Worm (Caenorhabditis elegans): ENCODE measurements around the gene C34D4.3.
A peak's percentile ranks its signal among the peaks of the same experiment; 100 is the strongest.

C34D4.3 gene

DNA sequence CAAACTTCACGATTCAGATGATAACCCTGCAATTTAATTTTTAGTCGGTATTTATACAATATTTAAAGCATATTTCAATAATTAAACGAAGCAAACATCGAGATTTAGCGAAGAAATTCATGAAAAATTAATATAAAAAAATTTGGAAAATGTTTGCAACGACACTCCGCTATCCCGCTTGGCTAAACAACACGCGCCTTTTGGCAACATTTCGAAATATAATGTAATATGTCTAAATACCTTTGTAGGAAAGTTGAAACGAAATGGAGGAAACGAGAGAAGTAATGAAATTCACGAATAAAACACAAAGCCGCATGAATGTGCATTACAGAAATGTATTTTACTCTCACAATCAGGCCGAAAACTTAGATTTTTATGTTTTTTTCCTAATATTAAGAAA is 12.3 kb downstream of the C34D4.3 start, which contains the start of gene rpc-1 (continued):
- TF ChIP-seq ztf-11 (tag; optimal IDR thresholded peaks at IDR 0.05) = no peak
- no peak for TF ChIP-seq nhr-28 (tag; optimal IDR thresholded peaks at IDR 0.05)
- TF ChIP-seq elt-2 (tag; optimal IDR thresholded peaks at IDR 0.05) = no peak

DNA sequence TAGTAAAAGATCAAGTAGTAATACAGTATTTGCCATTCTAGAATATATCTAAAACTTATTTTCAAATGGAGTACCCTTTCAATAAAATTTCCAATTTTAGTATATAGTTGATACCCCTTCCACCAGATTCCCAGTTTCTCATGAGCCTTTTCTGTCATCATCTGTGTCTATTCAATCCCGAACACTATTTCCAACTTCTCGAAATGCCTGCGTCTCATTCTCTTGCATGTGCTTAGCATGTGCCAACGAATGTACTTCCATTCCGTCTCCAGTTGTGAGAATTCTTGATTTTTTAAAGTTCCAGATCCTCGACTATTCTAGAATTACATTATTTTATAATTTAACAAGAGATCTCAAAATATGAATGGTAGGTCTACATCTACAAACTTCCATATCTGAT is 13.1 kb downstream of the C34D4.3 start, which contains the start of gene C42D4.18:
TSS of gene C42D4.18 (plus strand) at position 231 of the 400 bp plus-strand sequence.
- peak in 1 of 3 experiments; percentile 31 for TF ChIP-seq ceh-82 (tag; optimal IDR thresholded peaks at IDR 0.05)
- peak; percentile 8 to 27 (median 13) for TF ChIP-seq dpl-1 (GFP tag; optimal IDR thresholded peaks at IDR 0.05)
- TF ChIP-seq dsc-1 (tag; optimal IDR thresholded peaks at IDR 0.05) = peak; percentile 42
- TF ChIP-seq nhr-47 (tag; optimal IDR thresholded peaks at IDR 0.05) = peak; percentile 38
- no peak for TF ChIP-seq ces-1 (GFP tag; optimal IDR thresholded peaks at IDR 0.05)
- TF ChIP-seq isw-1 (GFP tag; IDR thresholded peaks at IDR 0.05) = peak; percentile 24
- TF ChIP-seq lir-3 (tag; optimal IDR thresholded peaks at IDR 0.05; ENCODE audit: poor library complexity) = peak; percentile 7
- no peak for TF ChIP-seq nhr-76 (tag; optimal IDR thresholded peaks at IDR 0.05)
- TF ChIP-seq nhr-90 (tag; optimal IDR thresholded peaks at IDR 0.05; ENCODE audit: poor library complexity) = no peak
- no peak for TF ChIP-seq lin-13 (GFP tag; optimal IDR thresholded peaks at IDR 0.05)
- TF ChIP-seq mep-1 (tag; optimal IDR thresholded peaks at IDR 0.05) = peak; percentile 53
- peak; percentile 38 for TF ChIP-seq rnt-1 (tag; optimal IDR thresholded peaks at IDR 0.05)
- no peak for TF ChIP-seq egl-13 (tag; optimal IDR thresholded peaks at IDR 0.05)
- TF ChIP-seq F16B12.6 (tag; optimal IDR thresholded peaks at IDR 0.05) = peak; percentile 16
- TF ChIP-seq efl-1 (optimal IDR thresholded peaks at IDR 0.05) = peak; percentile 65 to 73
- peak in 1 of 2 experiments; percentile 82 for TF ChIP-seq efl-1 (GFP tag; optimal IDR thresholded peaks at IDR 0.05 in 1 of 2)
- no peak for TF ChIP-seq ama-1 (optimal IDR thresholded peaks at IDR 0.05)
- TF ChIP-seq lin-15B (tag; optimal IDR thresholded peaks at IDR 0.05) = no peak
- TF ChIP-seq nhr-85 (tag) = peak; percentile 44
- peak; percentile 36 to 44 for TF ChIP-seq lsy-2 (tag; optimal IDR thresholded peaks at IDR 0.05)
- TF ChIP-seq efl-3 (GFP tag; optimal IDR thresholded peaks at IDR 0.05) = no peak
- TF ChIP-seq snu-23 (GFP tag; optimal IDR thresholded peaks at IDR 0.05) = peak; percentile 50
- peak; percentile 37 for TF ChIP-seq fkh-8 (tag; optimal IDR thresholded peaks at IDR 0.05)
- TF ChIP-seq mdl-1 (tag; optimal IDR thresholded peaks at IDR 0.05) = peak in 1 of 2 experiments; percentile 29
- TF ChIP-seq nhr-71 (tag; optimal IDR thresholded peaks at IDR 0.05) = peak; percentile 57
- TF ChIP-seq swsn-7 (tag; optimal IDR thresholded peaks at IDR 0.05) = peak; percentile 25
- TF ChIP-seq ceh-8 (GFP tag; optimal IDR thresholded peaks at IDR 0.05) = no peak

ce11 chrIV:7167983-7168760 is 14.7 kb downstream of the C34D4.3 start, which contains the start of gene skr-16:
skr-16 (plus strand) TSS chrIV:7168710.
- TF ChIP-seq nhr-85 (tag) = peak; percentile 55
- TF ChIP-seq lsy-2 (tag; optimal IDR thresholded peaks at IDR 0.05) = peak in 1 of 2 experiments; percentile 20
- TF ChIP-seq fkh-10 (GFP tag; optimal IDR thresholded peaks at IDR 0.05) = no peak
- peak; percentile 9 for TF ChIP-seq snpc-4 (tag; optimal IDR thresholded peaks at IDR 0.05)
- no peak for TF ChIP-seq efl-3 (GFP tag; optimal IDR thresholded peaks at IDR 0.05)
- peak; percentile 32 for TF ChIP-seq dsc-1 (tag; optimal IDR thresholded peaks at IDR 0.05)
- TF ChIP-seq lin-39 (tag; optimal IDR thresholded peaks at IDR 0.05) = no peak
- peak; percentile 6 for TF ChIP-seq fkh-8 (tag; optimal IDR thresholded peaks at IDR 0.05)
- TF ChIP-seq efl-1 (optimal IDR thresholded peaks at IDR 0.05) = peak; percentile 7 to 50
- TF ChIP-seq efl-1 (GFP tag; optimal IDR thresholded peaks at IDR 0.05 in 1 of 2) = peak; percentile 64 to 92
- TF ChIP-seq pag-3 (tag; optimal IDR thresholded peaks at IDR 0.05; ENCODE audit: borderline replicate concordance, insufficient read depth) = no peak
- TF ChIP-seq lin-14 (GFP tag; optimal IDR thresholded peaks at IDR 0.05) = no peak
- no peak for TF ChIP-seq aha-1 (tag; optimal IDR thresholded peaks at IDR 0.05)
- TF ChIP-seq skn-1 (tag; optimal IDR thresholded peaks at IDR 0.05) = peak; percentile 13
- peak; percentile 1 for TF ChIP-seq rnt-1 (tag; optimal IDR thresholded peaks at IDR 0.05)
- no peak for TF ChIP-seq hpl-2 (GFP tag; optimal IDR thresholded peaks at IDR 0.05)
- TF ChIP-seq dpl-1 (GFP tag; optimal IDR thresholded peaks at IDR 0.05) = peak; percentile 26 to 70 (median 27)
- no peak for TF ChIP-seq zip-4 (GFP tag; optimal IDR thresholded peaks at IDR 0.05)
- peak in 1 of 2 experiments; percentile 47 for TF ChIP-seq mdl-1 (tag; optimal IDR thresholded peaks at IDR 0.05)
- TF ChIP-seq pqm-1 (tag; optimal IDR thresholded peaks at IDR 0.05) = no peak
- peak; percentile 5 for TF ChIP-seq nhr-47 (tag; optimal IDR thresholded peaks at IDR 0.05)
- TF ChIP-seq ztf-11 (tag; optimal IDR thresholded peaks at IDR 0.05) = no peak
- TF ChIP-seq mep-1 (tag; optimal IDR thresholded peaks at IDR 0.05) = peak; percentile 79
- peak; percentile 22 to 64 for TF ChIP-seq lin-35 (GFP tag; optimal IDR thresholded peaks at IDR 0.05)
- no peak for TF ChIP-seq elt-2 (tag; optimal IDR thresholded peaks at IDR 0.05)
- peak; percentile 82 for TF ChIP-seq F16B12.6 (tag; optimal IDR thresholded peaks at IDR 0.05)
